Fruit fly (Drosophila melanogaster) whole organism, prepupa: ENCODE results near the gene CG14932.

ENCODE experiments used
- CG6854 ChIP-seq: fragments of 200-800 bp; sonication (Bioruptor generic); optimal IDR thresholded peaks from 2 replicates; lab custom pipeline; 2017; ENCODE audit warnings: missing biosample characterization, mild to moderate bottlenecking, missing genetic modification characterization
- lz ChIP-seq: fragments of 200-800 bp; sonication (Bioruptor generic); optimal IDR thresholded peaks from 3 replicates; lab custom pipeline; 2016; ENCODE audit warnings: missing biosample characterization, missing genetic modification characterization
- pdm3 ChIP-seq: fragments of 200-800 bp; sonication (Bioruptor generic); optimal IDR thresholded peaks from 3 replicates; lab custom pipeline; 2016; ENCODE audit warnings: missing biosample characterization, missing genetic modification characterization
- vri ChIP-seq: fragments of 200-800 bp; sonication (Bioruptor generic); optimal IDR thresholded peaks from 3 replicates; lab custom pipeline; 2016; ENCODE audit warnings: missing biosample characterization, mild to moderate bottlenecking, missing genetic modification characterization

DNA sequence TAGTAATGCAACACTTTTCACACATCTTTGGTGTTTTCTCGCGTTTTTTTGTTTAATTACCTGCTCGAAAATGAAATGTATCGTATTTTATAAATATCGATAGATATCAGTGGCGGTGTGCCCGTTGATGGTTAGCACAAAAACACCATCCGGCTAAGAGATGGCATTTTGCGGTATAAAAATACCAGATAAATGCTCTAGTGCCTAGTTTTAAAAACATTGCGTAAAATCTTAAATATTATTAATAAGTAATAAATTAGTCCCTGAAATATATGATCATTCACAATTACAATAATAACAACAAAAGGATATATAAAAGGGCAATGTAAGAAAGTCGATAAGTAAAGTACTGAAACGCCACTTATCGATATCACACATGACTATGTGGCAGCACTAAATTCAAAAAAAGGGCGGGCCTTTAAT lies 24.0 kb downstream of the CG14932 start, which contains the start of gene CycY:
- TF ChIP-seq lz, result no peak
- TF ChIP-seq vri (GFP tag; lab: Kevin White, UChicago), result no peak
- TF ChIP-seq pdm3, result no peak
- no peak for TF ChIP-seq CG6854
